Worm (Caenorhabditis elegans) whole organism, L3 larva: ENCODE measurements around the gene aex-2.
A peak's percentile ranks its signal among the peaks of the same experiment; 100 is the strongest.

Experiments
- R02D3.7 ChIP-seq: fragments of 150-350 bp; optimal IDR thresholded peaks from 2 replicates; lab custom pipeline; 2014; ENCODE audit warnings: missing biosample characterization, missing genetic modification characterization
- ZK546.5 ChIP-seq: sonication (generic microtip); optimal IDR thresholded peaks from 2 replicates; lab custom pipeline; 2017; ENCODE audit warnings: missing biosample characterization, missing genetic modification characterization
- aly-2 ChIP-seq: fragments of 150-350 bp; optimal IDR thresholded peaks from 2 replicates; lab custom pipeline; 2014; ENCODE audit warnings: missing biosample characterization, missing genetic modification characterization
- ceh-28 ChIP-seq: fragments of 150-350 bp; optimal IDR thresholded peaks from 2 replicates; lab custom pipeline; 2014; ENCODE audit warnings: missing biosample characterization, missing genetic modification reagents, missing genetic modification characterization
- ceh-82 ChIP-seq: fragments of 150-350 bp; optimal IDR thresholded peaks from 2 replicates; lab custom pipeline; 2014; ENCODE audit warnings: missing biosample characterization, missing genetic modification characterization
- daf-12 ChIP-seq: fragments of 150-350 bp; optimal IDR thresholded peaks from 2 replicates; lab custom pipeline; 2014; ENCODE audit warnings: missing biosample characterization, missing genetic modification reagents, missing genetic modification characterization
- egl-5 ChIP-seq: fragments of 150-350 bp; optimal IDR thresholded peaks from 2 replicates; lab custom pipeline; 2017; ENCODE audit warnings: missing biosample characterization, missing genetic modification reagents, missing genetic modification characterization, inconsistent platforms
- elt-1 ChIP-seq: fragments of 150-350 bp; optimal IDR thresholded peaks from 2 replicates; lab custom pipeline; 2014; ENCODE audit warnings: missing biosample characterization, missing genetic modification characterization
- elt-3 ChIP-seq, 3 experiments: fragments of 150-350 bp in 1 of 3; sonication (generic microtip) in 2 of 3; optimal IDR thresholded peaks; 2 replicates in 2 of 3; 4 replicates in 1 of 3; lab custom pipeline; 2014 to 2017; ENCODE audit warnings: missing biosample characterization in 3 of 3, missing genetic modification characterization in 3 of 3
- fkh-10 ChIP-seq: sonication (generic microtip); optimal IDR thresholded peaks from 2 replicates; lab custom pipeline; 2017; ENCODE audit warnings: missing biosample characterization, missing genetic modification reagents, missing genetic modification characterization
- fkh-2 ChIP-seq: fragments of 150-350 bp; optimal IDR thresholded peaks from 2 replicates; lab custom pipeline; 2014; ENCODE audit warnings: missing biosample characterization, missing genetic modification reagents, missing genetic modification characterization
- lin-15B ChIP-seq: fragments of 150-350 bp; optimal IDR thresholded peaks from 2 replicates; lab custom pipeline; 2014; ENCODE audit warnings: missing biosample characterization, missing genetic modification characterization
- lin-39 ChIP-seq: fragments of 150-350 bp; optimal IDR thresholded peaks from 2 replicates; lab custom pipeline; 2018; ENCODE audit warnings: missing biosample characterization, missing genetic modification reagents, missing genetic modification characterization
- lsy-12 ChIP-seq: sonication (generic microtip); optimal IDR thresholded peaks from 2 replicates; lab custom pipeline; 2016; ENCODE audit warnings: mild to moderate bottlenecking, missing genetic modification characterization, missing compliant biosample characterization
- mdl-1 ChIP-seq: fragments of 150-350 bp; optimal IDR thresholded peaks from 2 replicates; lab custom pipeline; 2014; ENCODE audit warnings: missing biosample characterization, missing genetic modification characterization
- mml-1 ChIP-seq: fragments of 150-350 bp; sonication (generic microtip); optimal IDR thresholded peaks from 3 replicates; lab custom pipeline; 2014; ENCODE audit warnings: missing biosample characterization, missing genetic modification characterization
- nfya-1 ChIP-seq: sonication (generic microtip); optimal IDR thresholded peaks from 2 replicates; lab custom pipeline; 2017; ENCODE audit warnings: missing genetic modification characterization, mild to moderate bottlenecking, missing compliant biosample characterization, antibody characterized with exemption, moderate library complexity; ENCODE audit not compliant: insufficient read depth
- nhr-11 ChIP-seq: fragments of 150-350 bp; optimal IDR thresholded peaks from 2 replicates; lab custom pipeline; 2014; ENCODE audit warnings: missing biosample characterization, missing genetic modification characterization
- nhr-23 ChIP-seq: fragments of 150-350 bp; optimal IDR thresholded peaks from 2 replicates; lab custom pipeline; 2014; ENCODE audit warnings: missing biosample characterization, missing genetic modification reagents, missing genetic modification characterization
- nhr-237 ChIP-seq: fragments of 150-350 bp; optimal IDR thresholded peaks from 2 replicates; lab custom pipeline; 2014; ENCODE audit warnings: missing biosample characterization, missing genetic modification characterization
- nhr-25 ChIP-seq: sonication (generic microtip); optimal IDR thresholded peaks from 2 replicates; lab custom pipeline; 2017; ENCODE audit warnings: missing biosample characterization, missing genetic modification characterization
- nhr-67 ChIP-seq: fragments of 150-350 bp; optimal IDR thresholded peaks from 2 replicates; lab custom pipeline; 2014; ENCODE audit warnings: missing biosample characterization, missing genetic modification characterization
- nhr-76 ChIP-seq: fragments of 150-350 bp; sonication (generic microtip); optimal IDR thresholded peaks from 5 replicates; lab custom pipeline; 2014; ENCODE audit warnings: missing biosample characterization, missing genetic modification characterization
- nhr-77 ChIP-seq: fragments of 150-350 bp; optimal IDR thresholded peaks from 2 replicates; lab custom pipeline; 2014; ENCODE audit warnings: missing biosample characterization, missing genetic modification characterization
- sea-2 ChIP-seq: fragments of 150-350 bp; sonication (generic microtip); optimal IDR thresholded peaks from 4 replicates; lab custom pipeline; 2014; ENCODE audit warnings: missing biosample characterization, missing genetic modification reagents, missing genetic modification characterization
- skn-1 ChIP-seq: fragments of 150-350 bp; optimal IDR thresholded peaks from 2 replicates; lab custom pipeline; 2014; ENCODE audit warnings: missing biosample characterization, missing genetic modification characterization
- tbx-2 ChIP-seq: sonication (generic microtip); optimal IDR thresholded peaks from 2 replicates; lab custom pipeline; 2016; ENCODE audit warnings: mild to moderate bottlenecking, missing genetic modification characterization, missing compliant biosample characterization
- unc-39 ChIP-seq: sonication (generic microtip); optimal IDR thresholded peaks from 4 replicates; lab custom pipeline; 2017; ENCODE audit warnings: missing biosample characterization, missing genetic modification characterization
- ztf-4 ChIP-seq: fragments of 150-350 bp; optimal IDR thresholded peaks from 2 replicates; lab custom pipeline; 2014; ENCODE audit warnings: missing biosample characterization, missing genetic modification characterization

aex-2 gene

ce11 chrX:9654232-9654631 lies 1.3 kb upstream of the aex-2 start:
- TF ChIP-seq ceh-82 (tag; lab: Kevin White, UChicago) (no peak), nhr-77 (tag; lab: Kevin White, UChicago) (no peak), skn-1 (no peak), sea-2 (GFP tag; lab: Kevin White, UChicago) (no peak), mdl-1 (tag; lab: Kevin White, UChicago) (no peak), nhr-67 (no peak), fkh-2 (tag; lab: Kevin White, UChicago) (no peak), tbx-2 (tag; lab: Kevin White, UChicago) (no peak), lsy-12 (tag; lab: Kevin White, UChicago) (no peak), R02D3.7 (no peak), elt-1 (tag; lab: Kevin White, UChicago) (no peak), fkh-10 (GFP tag; lab: Kevin White, UChicago) (no peak), ztf-4 (tag; lab: Kevin White, UChicago) (no peak), lin-39 (no peak)

ce11 chrX:9653478-9653877 lies 562 bp upstream of the aex-2 start:
- TF ChIP-seq sea-2 (GFP tag; lab: Kevin White, UChicago) (no peak), ceh-28 (tag; lab: Kevin White, UChicago) (no peak), nhr-237 (no peak), elt-3 (tag; optimal IDR thresholded peaks at IDR 0.05; lab: Kevin White, UChicago) (no peak)

ce11 chrX:9648098-9648574 lies 4.8 kb downstream of the aex-2 start, which contains the start of gene F34H10.4:
Gene F34H10.4 (plus strand): TSS chrX:9648524.
- TF ChIP-seq nfya-1 (tag; lab: Kevin White, UChicago) (peak; percentile 6), ceh-28 (tag; lab: Kevin White, UChicago) (no peak), nhr-11 (tag; lab: Kevin White, UChicago) (no peak), unc-39 (tag; lab: Kevin White, UChicago) (no peak), aly-2 (tag; lab: Kevin White, UChicago) (no peak), fkh-2 (tag; lab: Kevin White, UChicago) (no peak), mdl-1 (tag; lab: Kevin White, UChicago) (no peak), nhr-76 (tag; lab: Kevin White, UChicago) (no peak), daf-12 (no peak), lin-15B (tag; lab: Kevin White, UChicago) (no peak), fkh-10 (GFP tag; lab: Kevin White, UChicago) (peak; percentile 89)

- TF ChIP-seq ceh-28 (tag; lab: Kevin White, UChicago) (no peak), elt-3 (tag; optimal IDR thresholded peaks at IDR 0.05; lab: Kevin White, UChicago) (no peak), nhr-23 (tag; lab: Kevin White, UChicago) (peak; percentile 73), nhr-25 (tag; lab: Kevin White, UChicago) (peak; percentile 29), R02D3.7 (no peak), mml-1 (tag; lab: Kevin White, UChicago) (no peak), lsy-12 (tag; lab: Kevin White, UChicago) (no peak), nhr-77 (tag; lab: Kevin White, UChicago) (no peak), egl-5 (tag; lab: Kevin White, UChicago) (peak; percentile 35)
Measured at ce11 chrX:9642775-9643461, 10.0 kb downstream of the aex-2 start.

- TF ChIP-seq nhr-76 (tag; lab: Kevin White, UChicago) (no peak), ZK546.5 (tag; lab: Kevin White, UChicago) (no peak), tbx-2 (tag; lab: Kevin White, UChicago) (no peak), elt-1 (tag; lab: Kevin White, UChicago) (no peak), lin-39 (no peak), nhr-25 (tag; lab: Kevin White, UChicago) (no peak), aly-2 (tag; lab: Kevin White, UChicago) (no peak)
Measured at ce11 chrX:9640902-9641301, 12.0 kb downstream of the aex-2 start.
